Fruit fly (Drosophila melanogaster) whole organism, embryonic: ENCODE measurements around the gene CG17768.

Source experiments
- Abd-B ChIP-seq: fragments of 200-800 bp; sonication (Bioruptor generic); optimal IDR thresholded peaks from 2 replicates; lab custom pipeline; 2018; ENCODE audit warnings: missing biosample characterization, mild to moderate bottlenecking, missing genetic modification characterization, moderate library complexity
- Adf1 ChIP-seq: fragments of 200-800 bp; sonication (Bioruptor generic); IDR thresholded peaks from 2 replicates; pipeline ENCODE4 v1.3.6; 2022; ENCODE audit warnings: missing biosample characterization, missing genetic modification characterization
- Awh ChIP-seq: fragments of 200-800 bp; sonication (Bioruptor generic); IDR thresholded peaks from 2 replicates; pipeline ENCODE4, ENCODE4 v1.3.6; 2022; ENCODE audit warnings: missing biosample characterization, missing genetic modification characterization
- CG10267 ChIP-seq: fragments of 200-800 bp; sonication (Bioruptor generic); optimal IDR thresholded peaks from 2 replicates; lab custom pipeline; 2018; ENCODE audit warnings: missing biosample characterization, mild to moderate bottlenecking, missing genetic modification characterization, moderate library complexity
- CG11695 ChIP-seq: fragments of 200-800 bp; sonication (Bioruptor generic); IDR thresholded peaks from 3 replicates; pipeline ENCODE4 v1.3.6; 2022; ENCODE audit warnings: missing biosample characterization, missing genetic modification characterization
- CG12659 ChIP-seq: fragments of 200-800 bp; sonication (Bioruptor generic); optimal IDR thresholded peaks from 3 replicates; lab custom pipeline; 2017; ENCODE audit warnings: mild to moderate bottlenecking, missing biosample characterization, missing genetic modification reagents, missing genetic modification characterization
- CG12744 ChIP-seq: fragments of 200-800 bp; sonication (Bioruptor generic); optimal IDR thresholded peaks from 2 replicates; lab custom pipeline; 2016; ENCODE audit warnings: missing biosample characterization, missing genetic modification characterization
- CG14860 ChIP-seq: fragments of 200-800 bp; sonication (Bioruptor generic); IDR thresholded peaks from 3 replicates; pipeline ENCODE4 v1.3.6; 2022; ENCODE audit warnings: missing biosample characterization, missing genetic modification characterization; ENCODE audit not compliant: partially characterized antibody
- CG17186 ChIP-seq: fragments of 200-800 bp; sonication (Bioruptor generic); optimal IDR thresholded peaks from 3 replicates; lab custom pipeline; 2017; ENCODE audit warnings: missing biosample characterization, missing genetic modification reagents, missing genetic modification characterization
- CG17361 ChIP-seq: fragments of 200-800 bp; sonication (Bioruptor generic); IDR thresholded peaks from 3 replicates; pipeline ENCODE4 v1.3.6; 2022; ENCODE audit warnings: missing biosample characterization, missing genetic modification characterization
- CG18476 ChIP-seq: fragments of 200-800 bp; sonication (Bioruptor generic); optimal IDR thresholded peaks from 2 replicates; lab custom pipeline; 2016; ENCODE audit warnings: missing biosample characterization, mild to moderate bottlenecking, missing genetic modification characterization
- CG2202 ChIP-seq: fragments of 200-800 bp; sonication (Bioruptor generic); optimal IDR thresholded peaks from 2 replicates; lab custom pipeline; 2018; ENCODE audit warnings: missing biosample characterization, mild to moderate bottlenecking, missing genetic modification characterization
- CG2712 ChIP-seq: fragments of 200-800 bp; optimal IDR thresholded peaks from 3 replicates; lab custom pipeline; 2019; ENCODE audit warnings: missing biosample characterization, mild to moderate bottlenecking, missing genetic modification characterization, moderate library complexity
- CG34224 ChIP-seq: fragments of 200-800 bp; sonication (Bioruptor generic); IDR thresholded peaks from 3 replicates; pipeline ENCODE4 v1.3.6; 2022; ENCODE audit warnings: missing biosample characterization, missing genetic modification characterization; ENCODE audit not compliant: partially characterized antibody
- CG6254 ChIP-seq: fragments of 200-800 bp; sonication (Bioruptor generic); optimal IDR thresholded peaks from 3 replicates; lab custom pipeline; 2017; ENCODE audit warnings: mild to moderate bottlenecking, missing biosample characterization, missing genetic modification reagents, missing genetic modification characterization
- CG6813 ChIP-seq: fragments of 200-800 bp; sonication (Bioruptor generic); optimal IDR thresholded peaks from 2 replicates; lab custom pipeline; 2017; ENCODE audit warnings: missing biosample characterization, missing genetic modification characterization, mild to moderate bottlenecking, moderate library complexity, missing genetic modification reagents
- CG7271 ChIP-seq: fragments of 200-800 bp; sonication (Bioruptor generic); optimal IDR thresholded peaks from 2 replicates; lab custom pipeline; 2018; ENCODE audit warnings: missing biosample characterization, mild to moderate bottlenecking, missing genetic modification characterization, moderate library complexity
- CG8359 ChIP-seq: fragments of 200-800 bp; sonication (Bioruptor generic); optimal IDR thresholded peaks from 2 replicates; lab custom pipeline; 2017; ENCODE audit warnings: missing biosample characterization, mild to moderate bottlenecking, missing genetic modification characterization, borderline replicate concordance
- CG8944 ChIP-seq: fragments of 200-800 bp; sonication (Bioruptor generic); optimal IDR thresholded peaks from 3 replicates; lab custom pipeline; 2016; ENCODE audit warnings: missing biosample characterization, missing genetic modification characterization
- D19B ChIP-seq: fragments of 200-800 bp; sonication (Bioruptor generic); optimal IDR thresholded peaks from 2 replicates; lab custom pipeline; 2017; ENCODE audit warnings: missing biosample characterization, mild to moderate bottlenecking, missing genetic modification characterization
- Dll ChIP-seq: fragments of 200-800 bp; sonication (Bioruptor generic); IDR thresholded peaks from 4 replicates; pipeline ENCODE4 v1.3.6; 2022; ENCODE audit warnings: missing biosample characterization, missing genetic modification characterization; ENCODE audit not compliant: partially characterized antibody
- Dref ChIP-seq: fragments of 200-800 bp; sonication (Bioruptor generic); IDR thresholded peaks from 2 replicates; pipeline ENCODE4 v1.3.6; 2022; ENCODE audit warnings: missing biosample characterization, missing genetic modification characterization
- Ets97D ChIP-seq: fragments of 200-800 bp; sonication (Bioruptor generic); optimal IDR thresholded peaks from 3 replicates; lab custom pipeline; 2016; ENCODE audit warnings: missing biosample characterization, missing genetic modification characterization
- Fer1 ChIP-seq: fragments of 200-800 bp; sonication (Bioruptor generic); optimal IDR thresholded peaks from 2 replicates; lab custom pipeline; 2017; ENCODE audit warnings: missing biosample characterization, mild to moderate bottlenecking, missing genetic modification characterization
- HLH3B ChIP-seq: fragments of 200-800 bp; sonication (Bioruptor generic); IDR thresholded peaks from 2 replicates; pipeline ENCODE4 v1.3.6; 2022; ENCODE audit warnings: missing biosample characterization, missing genetic modification characterization
- Med ChIP-seq: fragments of 200-800 bp; sonication (Bioruptor generic); peaks from one replicate; lab custom pipeline; 2016; ENCODE audit warnings: missing biosample characterization, missing genetic modification characterization, mild to moderate bottlenecking, inconsistent platforms, moderate library complexity
- Nf-YA ChIP-seq: fragments of 200-800 bp; sonication (Bioruptor generic); IDR thresholded peaks from 2 replicates; pipeline ENCODE4 v1.3.6; 2022; ENCODE audit warnings: missing biosample characterization, missing genetic modification characterization
- Nf-YC ChIP-seq: fragments of 200-800 bp; optimal IDR thresholded peaks from 3 replicates; lab custom pipeline; 2019; ENCODE audit warnings: missing biosample characterization, mild to moderate bottlenecking, missing genetic modification characterization, moderate library complexity
- Oli ChIP-seq: fragments of 200-800 bp; sonication (Bioruptor generic); optimal IDR thresholded peaks from 2 replicates; lab custom pipeline; 2018; ENCODE audit warnings: missing biosample characterization, mild to moderate bottlenecking, missing genetic modification characterization, moderate library complexity
- PHDP ChIP-seq: fragments of 200-800 bp; sonication (Bioruptor generic); optimal IDR thresholded peaks from 3 replicates; lab custom pipeline; 2018; ENCODE audit warnings: missing biosample characterization, mild to moderate bottlenecking, missing genetic modification characterization, moderate library complexity
- Ravus ChIP-seq: fragments of 200-800 bp; sonication (Bioruptor generic); IDR thresholded peaks from 2 replicates; pipeline ENCODE4 v1.3.6; 2022; ENCODE audit warnings: missing biosample characterization, missing genetic modification characterization
- Xbp1 ChIP-seq: fragments of 200-800 bp; sonication (Bioruptor generic); optimal IDR thresholded peaks from 3 replicates; lab custom pipeline; 2016; ENCODE audit warnings: missing biosample characterization, mild to moderate bottlenecking, missing genetic modification characterization
- ase ChIP-seq: fragments of 200-800 bp; sonication (Bioruptor generic); IDR thresholded peaks from 3 replicates; pipeline ENCODE4 v1.3.6; 2022; ENCODE audit warnings: missing biosample characterization, missing genetic modification characterization
- bigmax ChIP-seq: fragments of 200-800 bp; sonication (Bioruptor generic); optimal IDR thresholded peaks from 2 replicates; lab custom pipeline; 2018; ENCODE audit warnings: missing biosample characterization, mild to moderate bottlenecking, missing genetic modification characterization
- chinmo ChIP-seq: fragments of 200-800 bp; sonication (Bioruptor generic); IDR thresholded peaks from 4 replicates; pipeline ENCODE4 v1.3.6; 2022; ENCODE audit warnings: missing biosample characterization, missing genetic modification characterization; ENCODE audit not compliant: partially characterized antibody
- chm ChIP-seq: fragments of 200-800 bp; sonication (Bioruptor generic); IDR thresholded peaks from 2 replicates; pipeline ENCODE4 v1.3.6; 2022; ENCODE audit warnings: missing biosample characterization, missing genetic modification characterization
- ci ChIP-seq: fragments of 200-800 bp; sonication (Bioruptor generic); IDR thresholded peaks from 3 replicates; pipeline ENCODE4 v1.3.6; 2022; ENCODE audit warnings: missing biosample characterization, missing genetic modification characterization
- corto ChIP-seq: fragments of 200-800 bp; sonication (Bioruptor generic); optimal IDR thresholded peaks from 2 replicates; lab custom pipeline; 2016; ENCODE audit warnings: missing biosample characterization, mild to moderate bottlenecking, missing genetic modification characterization, moderate library complexity
- dm ChIP-seq: fragments of 200-800 bp; sonication (Bioruptor generic); optimal IDR thresholded peaks from 3 replicates; lab custom pipeline; 2016; ENCODE audit warnings: missing biosample characterization, missing genetic modification characterization
- emc ChIP-seq: fragments of 200-800 bp; sonication (Bioruptor generic); optimal IDR thresholded peaks from 2 replicates; lab custom pipeline; 2016; ENCODE audit warnings: missing biosample characterization, missing genetic modification characterization
- fd3F ChIP-seq: fragments of 200-800 bp; sonication (Bioruptor generic); optimal IDR thresholded peaks from 2 replicates; lab custom pipeline; 2018; ENCODE audit warnings: missing biosample characterization, mild to moderate bottlenecking, missing genetic modification characterization, moderate library complexity
- gcm2 ChIP-seq: fragments of 200-800 bp; sonication (Bioruptor generic); optimal IDR thresholded peaks from 2 replicates; lab custom pipeline; 2016; ENCODE audit warnings: missing biosample characterization, missing genetic modification characterization
- jigr1 ChIP-seq: fragments of 200-800 bp; sonication (Bioruptor generic); IDR thresholded peaks from 3 replicates; pipeline ENCODE4 v1.3.6; 2022; ENCODE audit warnings: missing biosample characterization, missing genetic modification characterization
- mirr ChIP-seq: fragments of 200-800 bp; sonication (Bioruptor generic); optimal IDR thresholded peaks from 3 replicates; lab custom pipeline; 2018; ENCODE audit warnings: missing biosample characterization, mild to moderate bottlenecking, missing genetic modification characterization
- nau ChIP-seq: fragments of 200-800 bp; sonication (Bioruptor generic); optimal IDR thresholded peaks from 3 replicates; lab custom pipeline; 2017; ENCODE audit warnings: missing biosample characterization, mild to moderate bottlenecking, missing genetic modification characterization, missing genetic modification reagents
- nom ChIP-seq: fragments of 200-800 bp; sonication (Bioruptor generic); optimal IDR thresholded peaks from 2 replicates; lab custom pipeline; 2017; ENCODE audit warnings: missing biosample characterization, missing genetic modification characterization, mild to moderate bottlenecking, moderate library complexity, missing genetic modification reagents
- pzg ChIP-seq: fragments of 200-800 bp; sonication (Bioruptor generic); optimal IDR thresholded peaks from 3 replicates; lab custom pipeline; 2018; ENCODE audit warnings: missing biosample characterization, mild to moderate bottlenecking, missing genetic modification characterization, moderate library complexity
- ro ChIP-seq: fragments of 200-800 bp; sonication (Bioruptor generic); IDR thresholded peaks from 2 replicates; pipeline ENCODE4 v1.3.6; 2022; ENCODE audit warnings: missing biosample characterization, missing genetic modification characterization
- stc ChIP-seq: fragments of 200-800 bp; sonication (Bioruptor generic); IDR thresholded peaks from 2 replicates; pipeline ENCODE4 v1.3.6; 2022; ENCODE audit warnings: missing biosample characterization, missing genetic modification characterization
- stwl ChIP-seq: fragments of 200-800 bp; sonication (Bioruptor generic); optimal IDR thresholded peaks from 3 replicates; lab custom pipeline; 2018; ENCODE audit warnings: missing biosample characterization, mild to moderate bottlenecking, missing genetic modification characterization, moderate library complexity
- tgo ChIP-seq: fragments of 200-800 bp; sonication (Bioruptor generic); IDR thresholded peaks from 3 replicates; pipeline ENCODE4 v1.3.6; 2022; ENCODE audit warnings: missing biosample characterization, missing genetic modification characterization

The CG17768 gene

dm6 chr2L:10439174-10439573, 34.2 kb upstream of the CG17768 start, which contains the start of gene Nse4 (continued):
- no peak for TF ChIP-seq nau (GFP tag; lab: Kevin White, UChicago)
- no peak for TF ChIP-seq Oli (tag; lab: Kevin White, UChicago)
- TF ChIP-seq CG17361 (GFP tag; lab: Robert Waterston, UW): no peak
- TF ChIP-seq CG10267 (tag; lab: Kevin White, UChicago): peak; percentile 31
- TF ChIP-seq Awh: no peak
- TF ChIP-seq CG12744 (GFP tag; lab: Kevin White, UChicago): no peak
- no peak for TF ChIP-seq stc (GFP tag; lab: Robert Waterston, UW)
- no peak for TF ChIP-seq Abd-B
- no peak for TF ChIP-seq CG6254 (GFP tag; lab: Kevin White, UChicago)
- TF ChIP-seq CG14860 (GFP tag; lab: Robert Waterston, UW): peak; percentile 93
- TF ChIP-seq emc (GFP tag; lab: Kevin White, UChicago): no peak
- TF ChIP-seq CG18476 (GFP tag; lab: Kevin White, UChicago): no peak
- TF ChIP-seq D19B (GFP tag; lab: Kevin White, UChicago): no peak
- TF ChIP-seq Ets97D (GFP tag; lab: Kevin White, UChicago): peak; percentile 23
- no peak for TF ChIP-seq chm
- peak; percentile 23 for TF ChIP-seq CG2712 (tag; lab: Kevin White, UChicago)
- no peak for TF ChIP-seq Ravus (GFP tag; lab: Robert Waterston, UW)
- TF ChIP-seq Dref (GFP tag; lab: Robert Waterston, UW): peak; percentile 93
- TF ChIP-seq gcm2: no peak
- TF ChIP-seq CG34224 (GFP tag; lab: Robert Waterston, UW): peak; percentile 93
- TF ChIP-seq CG12659 (GFP tag; lab: Kevin White, UChicago): peak; percentile 65
- TF ChIP-seq CG17186 (GFP tag; lab: Kevin White, UChicago): no peak
- TF ChIP-seq nom (GFP tag; lab: Kevin White, UChicago): no peak

DNA sequence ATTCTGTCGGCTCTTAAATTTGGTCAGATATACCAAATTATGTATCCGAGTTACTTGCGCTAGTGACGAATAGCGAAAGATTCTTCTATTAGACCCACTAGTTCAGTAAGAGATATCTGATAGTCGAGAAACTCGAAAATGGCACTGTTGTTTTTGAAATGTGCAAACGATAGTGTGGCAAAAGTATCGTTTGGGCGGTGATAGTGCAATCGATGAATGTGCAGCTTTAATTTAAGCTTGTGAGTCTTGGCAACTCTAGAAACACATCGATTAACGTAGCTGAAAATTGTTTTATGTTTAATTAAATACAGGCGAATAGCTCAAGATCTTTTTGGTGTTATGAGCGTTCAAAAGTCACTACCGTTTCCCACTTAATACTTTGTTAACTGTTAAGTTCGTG, 32.3 kb upstream of the CG17768 start, which contains the start of gene STUB1:
Gene STUB1, plus strand, starts transcription at position 232 of the 400 bp plus-strand sequence.
- TF ChIP-seq CG6813 (GFP tag; lab: Kevin White, UChicago): no peak
- TF ChIP-seq Adf1 (GFP tag; lab: Robert Waterston, UW): no peak
- TF ChIP-seq ro (GFP tag; lab: Robert Waterston, UW): no peak
- peak; percentile 99 for TF ChIP-seq chinmo (GFP tag; lab: Robert Waterston, UW)
- no peak for TF ChIP-seq ase
- no peak for TF ChIP-seq PHDP (tag; lab: Kevin White, UChicago)
- no peak for TF ChIP-seq CG11695 (GFP tag; lab: Robert Waterston, UW)
- no peak; the same call in 2 of the 3 replicates for TF ChIP-seq ci
- TF ChIP-seq CG12659 (GFP tag; lab: Kevin White, UChicago): peak; percentile 66
- no peak for TF ChIP-seq Nf-YC (tag; lab: Kevin White, UChicago)
- TF ChIP-seq Dll (GFP tag; lab: Robert Waterston, UW): peak; percentile 95
- TF ChIP-seq Nf-YA (GFP tag; lab: Robert Waterston, UW): no peak
- TF ChIP-seq pzg: peak; percentile 90
- peak; percentile 26 for TF ChIP-seq Fer1
- TF ChIP-seq HLH3B (GFP tag; lab: Robert Waterston, UW): no peak
- no peak for TF ChIP-seq mirr
- TF ChIP-seq CG8359: no peak
- peak; percentile 16 for TF ChIP-seq Xbp1 (GFP tag; lab: Kevin White, UChicago)
- TF ChIP-seq corto (GFP tag; lab: Kevin White, UChicago): no peak
- no peak for TF ChIP-seq tgo (GFP tag; lab: Robert Waterston, UW)
- TF ChIP-seq fd3F: no peak
- no peak for TF ChIP-seq CG7271 (tag; lab: Kevin White, UChicago)
- no peak for TF ChIP-seq CG8944
- no peak for TF ChIP-seq dm (GFP tag; lab: Kevin White, UChicago)
- no peak for TF ChIP-seq jigr1 (GFP tag; lab: Robert Waterston, UW)
- TF ChIP-seq Med (GFP tag; lab: Kevin White, UChicago): peak; percentile 80
- TF ChIP-seq stwl (tag; lab: Kevin White, UChicago): peak; percentile 53
- TF ChIP-seq CG2202 (tag; lab: Kevin White, UChicago): no peak
- no peak for TF ChIP-seq bigmax (GFP tag; lab: Kevin White, UChicago)
